Worm (Caenorhabditis elegans): ENCODE data around the gene F29C4.4.

ce11 chrIV:157809-158208 is 46.3 kb downstream of the F29C4.4 start, which contains the start of gene gegf-1:
- no peak for TF ChIP-seq nhr-12 (tag; optimal IDR thresholded peaks at IDR 0.05)
- no peak for TF ChIP-seq unc-62 (GFP tag; optimal IDR thresholded peaks at IDR 0.05)
- TF ChIP-seq nhr-28 (tag; optimal IDR thresholded peaks at IDR 0.05) = no peak
- no peak for TF ChIP-seq ztf-11 (tag; optimal IDR thresholded peaks at IDR 0.05)
- TF ChIP-seq ceh-43 (GFP tag; optimal IDR thresholded peaks at IDR 0.05) = no peak
- no peak for TF ChIP-seq lsy-2 (tag; optimal IDR thresholded peaks at IDR 0.05)
- TF ChIP-seq ces-1 (GFP tag; optimal IDR thresholded peaks at IDR 0.05) = no peak

Data from whole organism, mixed stage, embryonic.